Worm (Caenorhabditis elegans) whole organism, L4/young adult: ENCODE measurements around the gene Y94H6A.7.
"Not testable (repeated sequence)": the region's sequence is repeated elsewhere in the genome, so short reads cannot be mapped to it uniquely, and the experiment has no call there.

Source experiments
- W03F9.2 ChIP-seq: fragments of 150-350 bp; optimal IDR thresholded peaks from 2 replicates; lab custom pipeline; 2014; ENCODE audit warnings: missing biosample characterization, missing genetic modification characterization
- dao-5 ChIP-seq: sonication (generic microtip); optimal IDR thresholded peaks from 2 replicates; lab custom pipeline; 2016; ENCODE audit warnings: missing genotype, missing genetic modification characterization, moderate library complexity, missing compliant biosample characterization
- him-1 ChIP-seq: sonication (generic microtip); optimal IDR thresholded peaks from 2 replicates; lab custom pipeline; 2016; ENCODE audit warnings: missing genotype, missing genetic modification reagents, missing genetic modification characterization, missing compliant biosample characterization

The Y94H6A.7 gene

DNA sequence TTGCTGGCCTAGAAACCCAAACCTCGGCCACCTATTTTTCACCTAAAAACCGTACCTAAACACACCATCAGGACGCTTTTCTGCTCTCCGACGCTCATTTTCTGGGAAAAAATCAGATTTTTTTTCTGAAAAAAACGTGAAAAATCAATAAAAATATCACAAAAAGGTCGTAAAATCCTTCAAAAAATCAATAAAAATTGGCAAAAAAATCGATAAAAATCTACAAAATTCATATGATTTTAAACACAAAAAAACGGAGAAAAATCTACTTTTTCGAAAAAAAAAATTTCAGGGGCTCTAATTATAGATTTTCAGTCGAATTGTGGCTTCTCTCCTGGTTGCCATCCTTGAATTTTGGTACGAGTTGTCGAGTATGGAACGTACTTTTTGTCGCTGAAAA, at the start of gene Y94H6A.7:
Gene Y94H6A.7 (minus strand): TSS at position 101 of the 400 bp plus-strand sequence.
- not testable (repeated sequence) for TF ChIP-seq W03F9.2 (tag; lab: Kevin White, UChicago); dao-5; him-1 (tag; lab: Kevin White, UChicago)

- TF ChIP-seq W03F9.2 (tag; lab: Kevin White, UChicago) (no peak), him-1 (tag; lab: Kevin White, UChicago) (no peak), dao-5 (no peak)
These were observed 48.8 kb upstream of the Y94H6A.7 start for ce11 chrIV:2765048-2765708.

DNA sequence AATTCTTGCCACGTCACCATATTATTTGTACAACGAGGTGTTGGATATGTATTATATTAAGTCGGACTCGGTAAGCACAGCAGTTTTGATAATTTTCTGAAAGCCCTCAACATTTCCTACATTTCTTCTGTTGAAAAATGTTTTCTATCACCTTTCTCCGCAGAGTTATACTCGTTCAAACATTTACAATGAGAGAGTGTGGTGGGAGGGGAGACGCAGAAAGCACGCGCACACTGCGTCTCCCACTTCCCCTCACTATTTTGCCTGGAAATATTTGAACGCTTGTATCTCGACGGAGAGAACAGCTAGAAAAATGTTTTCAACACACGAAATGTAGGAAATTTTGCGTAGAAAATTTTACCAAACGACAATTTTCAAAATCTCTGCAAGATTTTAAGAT, 47.8 kb upstream of the Y94H6A.7 start:
- TF ChIP-seq W03F9.2 (tag; lab: Kevin White, UChicago): no peak
- no peak for TF ChIP-seq dao-5
- no peak for TF ChIP-seq him-1 (tag; lab: Kevin White, UChicago)

DNA sequence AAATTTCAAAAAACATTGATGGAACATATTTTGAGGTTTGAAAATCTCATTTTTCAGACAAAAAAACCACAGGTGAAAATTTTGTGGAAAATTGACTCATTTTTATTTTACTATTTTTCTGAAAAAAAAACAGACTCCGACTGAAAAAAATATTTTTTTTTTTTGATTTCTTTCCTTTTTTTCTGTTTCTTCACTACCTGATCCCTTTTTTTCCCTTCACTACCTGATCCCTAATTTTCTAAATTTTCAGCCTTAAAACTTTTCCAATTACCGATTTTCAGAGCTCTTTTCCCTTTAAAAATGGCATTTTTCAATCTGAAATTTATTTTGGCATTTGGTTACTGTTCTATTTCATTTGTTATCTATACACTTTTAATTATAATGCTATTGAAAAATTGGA, 46.0 kb upstream of the Y94H6A.7 start, which contains the start of gene Y54G2A.77:
Gene Y54G2A.77 (plus strand): TSS at position 301 of the 400 bp plus-strand sequence.
- TF ChIP-seq W03F9.2 (tag; lab: Kevin White, UChicago) (no peak), him-1 (tag; lab: Kevin White, UChicago) (no peak), dao-5 (no peak)

DNA sequence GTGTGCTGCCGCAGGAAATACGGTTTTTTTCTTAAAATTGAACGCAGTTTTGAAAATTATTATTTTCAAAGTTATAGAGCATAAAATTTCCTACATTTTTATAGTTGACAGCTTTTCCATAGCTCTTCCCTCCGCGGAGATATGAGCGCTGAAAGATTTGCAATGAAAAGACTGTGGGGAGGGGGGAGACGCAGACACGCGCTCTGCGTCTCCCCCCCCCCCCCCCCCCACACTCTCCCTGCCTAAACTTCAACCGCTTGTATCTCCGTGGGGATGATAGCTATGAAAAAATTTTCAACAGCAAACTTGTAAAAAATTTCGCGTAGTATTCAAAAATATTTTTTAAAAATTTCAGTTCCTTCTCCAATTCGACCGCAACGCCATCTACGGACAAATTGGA, 45.1 kb upstream of the Y94H6A.7 start:
- no peak for TF ChIP-seq W03F9.2 (tag; lab: Kevin White, UChicago)
- no peak for TF ChIP-seq dao-5
- no peak for TF ChIP-seq him-1 (tag; lab: Kevin White, UChicago)

ce11 chrIV:2759163-2759562, 42.8 kb upstream of the Y94H6A.7 start, which contains the start of gene Y54G2A.38:
Gene Y54G2A.38, plus strand, starts transcription at chrIV:2759463.
- TF ChIP-seq him-1 (tag; lab: Kevin White, UChicago) (no peak), dao-5 (no peak), W03F9.2 (tag; lab: Kevin White, UChicago) (no peak)

- no peak for TF ChIP-seq him-1 (tag; lab: Kevin White, UChicago)
- TF ChIP-seq W03F9.2 (tag; lab: Kevin White, UChicago): no peak
- no peak for TF ChIP-seq dao-5
These were observed 41.7 kb upstream of the Y94H6A.7 start for ce11 chrIV:2758079-2758478.

DNA sequence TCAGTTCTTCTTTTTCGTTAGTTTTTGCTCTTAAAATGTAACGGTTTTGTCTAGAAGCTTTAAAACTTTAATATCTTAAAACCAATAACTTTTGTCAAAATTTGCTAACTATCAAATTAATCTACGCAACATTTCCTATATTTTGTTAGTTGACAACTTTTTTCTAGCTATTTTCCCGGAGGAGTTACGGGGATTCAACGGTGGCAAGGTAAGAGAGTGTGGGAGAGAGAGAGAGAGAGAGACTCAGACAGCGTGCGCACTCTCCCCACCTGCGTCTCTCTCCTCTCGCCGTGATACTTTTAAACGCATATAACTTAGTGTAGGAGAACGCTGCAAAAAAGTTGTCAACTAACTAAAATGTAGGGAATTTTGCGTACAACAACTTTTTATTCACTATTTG, 37.2 kb upstream of the Y94H6A.7 start:
- TF ChIP-seq him-1 (tag; lab: Kevin White, UChicago) (no peak), W03F9.2 (tag; lab: Kevin White, UChicago) (no peak), dao-5 (no peak)

- TF ChIP-seq dao-5 (no peak), him-1 (tag; lab: Kevin White, UChicago) (no peak), W03F9.2 (tag; lab: Kevin White, UChicago) (no peak)
These were observed 35.2 kb upstream of the Y94H6A.7 start, which contains the start of gene Y54G2A.41 for ce11 chrIV:2751568-2751967. Gene Y54G2A.41, plus strand, starts transcription at chrIV:2751868.

- TF ChIP-seq dao-5 (no peak), him-1 (tag; lab: Kevin White, UChicago) (no peak), W03F9.2 (tag; lab: Kevin White, UChicago) (no peak)
These were observed 34.2 kb upstream of the Y94H6A.7 start for ce11 chrIV:2750607-2751006.

DNA sequence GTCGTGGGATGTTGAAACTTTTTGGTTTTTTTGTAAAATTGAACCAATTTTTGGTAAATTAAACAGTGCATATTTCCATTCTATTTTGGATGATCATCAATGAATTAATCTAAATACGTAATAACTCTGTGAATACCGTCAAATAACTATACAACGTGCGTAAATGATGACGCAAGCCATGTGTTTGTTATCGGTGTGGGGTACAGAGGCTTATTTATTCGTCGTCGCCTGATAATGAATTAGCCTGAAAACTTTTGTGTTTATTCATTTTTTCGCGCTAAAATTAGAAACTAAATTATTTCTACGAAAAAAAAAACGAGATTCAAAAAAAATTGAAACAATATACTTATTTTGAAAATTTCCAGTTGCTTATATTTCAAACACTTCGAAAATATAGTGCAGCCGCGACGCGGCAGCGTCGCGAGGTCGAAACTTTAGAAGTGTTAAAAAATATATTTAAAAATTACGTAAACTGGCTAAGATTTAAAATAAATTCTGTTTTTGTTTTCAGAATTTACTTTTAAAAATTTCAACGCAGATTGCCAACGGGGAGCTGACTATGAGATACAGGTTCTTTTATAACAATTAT, 32.6 kb upstream of the Y94H6A.7 start:
- TF ChIP-seq W03F9.2 (tag; lab: Kevin White, UChicago): no peak
- no peak for TF ChIP-seq dao-5
- no peak for TF ChIP-seq him-1 (tag; lab: Kevin White, UChicago)

DNA sequence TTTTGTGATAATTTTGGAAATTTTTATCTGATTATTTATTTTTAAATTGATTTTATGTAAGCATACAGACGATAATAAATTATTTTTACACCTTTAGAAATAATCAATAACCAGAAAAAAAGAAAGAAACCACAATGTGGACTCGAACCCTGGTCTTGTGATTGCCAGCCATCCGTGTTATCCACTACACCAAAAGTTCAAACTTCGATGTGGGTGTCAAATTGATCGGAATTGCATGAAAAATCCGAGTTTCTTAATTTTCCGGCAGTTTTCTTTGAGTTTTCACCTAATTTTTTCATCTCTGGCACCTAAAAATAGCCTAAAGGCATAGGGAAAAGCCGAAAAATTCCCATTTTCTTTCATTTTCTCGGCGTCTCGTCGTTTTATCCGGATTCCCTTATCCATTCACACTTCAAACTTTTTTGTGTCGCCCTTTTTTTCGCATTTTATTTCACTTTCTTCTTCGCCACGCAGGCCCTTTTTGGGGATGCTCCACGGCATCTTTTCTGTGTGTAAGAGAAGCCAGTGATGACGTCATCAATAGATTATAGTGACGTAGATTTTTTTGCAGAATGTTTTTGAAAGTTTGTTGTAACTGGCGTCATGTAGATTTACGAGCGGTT, 31.1 kb upstream of the Y94H6A.7 start:
- TF ChIP-seq W03F9.2 (tag; lab: Kevin White, UChicago): no peak
- no peak for TF ChIP-seq dao-5
- no peak for TF ChIP-seq him-1 (tag; lab: Kevin White, UChicago)

DNA sequence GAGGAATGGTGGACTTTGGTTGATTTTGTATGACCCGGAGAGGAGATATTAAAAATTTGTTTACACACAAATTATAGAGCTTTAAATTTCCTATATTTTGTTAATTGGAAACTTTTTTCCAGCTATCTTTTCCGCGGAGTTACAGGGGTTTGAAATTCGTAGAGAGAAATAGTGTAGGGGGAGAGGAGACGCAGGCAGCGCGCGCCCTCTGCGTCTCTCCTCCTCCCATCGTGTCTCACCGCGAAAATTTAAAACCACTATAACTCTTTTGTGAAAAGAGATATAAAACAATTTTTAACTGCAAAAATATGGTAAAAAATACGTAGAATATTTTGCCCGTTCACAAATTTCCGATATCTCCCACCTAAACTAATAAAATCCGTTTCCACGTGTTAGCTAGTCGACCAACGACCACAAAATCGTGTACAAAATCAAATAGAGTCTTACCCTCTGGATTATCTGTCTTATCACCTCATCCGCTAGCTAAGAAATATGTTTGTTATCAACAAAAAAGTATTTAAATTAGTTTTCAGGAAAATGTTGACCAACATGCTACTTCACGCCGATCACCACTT, 26.2 kb upstream of the Y94H6A.7 start, which contains the start of gene nhr-277:
Gene nhr-277 (plus strand): TSS at position 525 of the 575 bp plus-strand sequence.
- TF ChIP-seq W03F9.2 (tag; lab: Kevin White, UChicago) (no peak), him-1 (tag; lab: Kevin White, UChicago) (no peak), dao-5 (no peak)

- TF ChIP-seq dao-5: no peak
- no peak for TF ChIP-seq him-1 (tag; lab: Kevin White, UChicago)
- TF ChIP-seq W03F9.2 (tag; lab: Kevin White, UChicago): no peak
These were observed 22.1 kb upstream of the Y94H6A.7 start for ce11 chrIV:2738466-2738865.
